Fruit fly (Drosophila melanogaster) whole organism, pupa: ENCODE data around the gene CG13482.

Source experiments
- CG10348 ChIP-seq: fragments of 200-800 bp; sonication (Bioruptor generic); IDR thresholded peaks from 2 replicates; pipeline ENCODE4 v1.3.6; 2022; ENCODE audit warnings: missing biosample characterization, missing genetic modification characterization
- CG12605 ChIP-seq: fragments of 200-800 bp; sonication (Bioruptor generic); IDR thresholded peaks from 2 replicates; pipeline ENCODE4 v1.3.6; 2022; ENCODE audit warnings: missing biosample characterization, missing genetic modification characterization
- CG13204 ChIP-seq: fragments of 200-800 bp; sonication (Bioruptor generic); optimal IDR thresholded peaks from 2 replicates; lab custom pipeline; 2018; ENCODE audit warnings: missing biosample characterization, mild to moderate bottlenecking, missing genetic modification characterization, moderate library complexity
- CG15710 ChIP-seq: fragments of 200-800 bp; sonication (Bioruptor generic); optimal IDR thresholded peaks from 2 replicates; lab custom pipeline; 2018; ENCODE audit warnings: missing biosample characterization, mild to moderate bottlenecking, missing genetic modification characterization, moderate library complexity
- CG32121 ChIP-seq: fragments of 200-800 bp; sonication (Bioruptor generic); IDR thresholded peaks from 2 replicates; pipeline ENCODE4 v1.3.6; 2022; ENCODE audit warnings: missing biosample characterization, missing genetic modification characterization
- CG4496 ChIP-seq: fragments of 200-800 bp; sonication (Bioruptor generic); IDR thresholded peaks from 3 replicates; pipeline ENCODE4 v1.3.6; 2022; ENCODE audit warnings: missing biosample characterization, missing genetic modification characterization
- CG8159 ChIP-seq: fragments of 200-800 bp; sonication (Bioruptor generic); optimal IDR thresholded peaks from 3 replicates; lab custom pipeline; 2018; ENCODE audit warnings: missing biosample characterization, mild to moderate bottlenecking, missing genetic modification characterization, moderate library complexity
- CG8301 ChIP-seq: fragments of 200-800 bp; sonication (Bioruptor generic); optimal IDR thresholded peaks from 2 replicates; lab custom pipeline; 2018; ENCODE audit warnings: missing biosample characterization, mild to moderate bottlenecking, missing genetic modification characterization
- D1 ChIP-seq: fragments of 200-800 bp; sonication (Bioruptor generic); optimal IDR thresholded peaks from 2 replicates; lab custom pipeline; 2018; ENCODE audit warnings: missing biosample characterization, mild to moderate bottlenecking, missing genetic modification characterization, moderate library complexity
- Pif1A ChIP-seq: fragments of 200-800 bp; sonication (Bioruptor generic); optimal IDR thresholded peaks from 3 replicates; lab custom pipeline; 2016; ENCODE audit warnings: missing biosample characterization, missing genetic modification characterization
- Pif1B ChIP-seq: fragments of 200-800 bp; sonication (Bioruptor generic); optimal IDR thresholded peaks from 3 replicates; lab custom pipeline; 2016; ENCODE audit warnings: missing biosample characterization, missing genetic modification characterization
- gl ChIP-seq: fragments of 200-800 bp; sonication (Bioruptor generic); optimal IDR thresholded peaks from 2 replicates; lab custom pipeline; 2018; ENCODE audit warnings: missing biosample characterization, mild to moderate bottlenecking, missing genetic modification characterization
- rn ChIP-seq: fragments of 200-800 bp; sonication (Bioruptor generic); IDR thresholded peaks from 2 replicates; pipeline ENCODE4 v1.3.6; 2022; ENCODE audit warnings: missing biosample characterization, missing genetic modification characterization

dm6 chr3L:14365440-14365839, 36.3 kb downstream of the CG13482 start:
- TF ChIP-seq CG8159 (no peak), CG15710 (tag; lab: Kevin White, UChicago) (no peak), CG10348 (no peak), Pif1A (GFP tag; lab: Kevin White, UChicago) (no peak), rn (GFP tag; lab: Robert Waterston, UW) (no peak), CG13204 (GFP tag; lab: Kevin White, UChicago) (no peak), gl (tag; lab: Kevin White, UChicago) (no peak), CG8301 (no peak), CG12605 (GFP tag; lab: Robert Waterston, UW) (no peak), D1 (tag; lab: Kevin White, UChicago) (no peak), CG32121 (GFP tag; lab: Robert Waterston, UW) (no peak), CG4496 (GFP tag; lab: Robert Waterston, UW) (no peak), Pif1B (GFP tag; lab: Kevin White, UChicago) (no peak)
